Worm (Caenorhabditis elegans): ENCODE data around the gene F02C12.2.

Gene F02C12.2

ce11 chrX:13350804-13351747 is 48.0 kb downstream of the F02C12.2 start, which contains the start of gene mxl-3:
Gene mxl-3, minus strand, starts transcription at chrX:13350804.
- TF ChIP-seq Y67H2A.10 (GFP tag; conservative IDR thresholded peaks at IDR 0.05) (no peak), T26A5.8 (tag; optimal IDR thresholded peaks at IDR 0.05) (no peak), lir-1 (GFP tag; conservative IDR thresholded peaks at IDR 0.05) (no peak), lin-35 (GFP tag; optimal IDR thresholded peaks at IDR 0.05) (no peak), lin-40 (tag; optimal IDR thresholded peaks at IDR 0.05) (no peak), egrh-3 (GFP tag; IDR thresholded peaks at IDR 0.05) (no peak), lin-54 (GFP tag; optimal IDR thresholded peaks at IDR 0.05) (no peak), ama-1 (optimal IDR thresholded peaks at IDR 0.05) (peak; percentile 49), ama-1 (GFP tag; optimal IDR thresholded peaks at IDR 0.05) (no peak), ekl-4 (GFP tag; IDR thresholded peaks at IDR 0.05) (no peak), let-607 (tag; optimal IDR thresholded peaks at IDR 0.05) (peak in 1 of 2 experiments; percentile 21), hlh-12 (tag; optimal IDR thresholded peaks at IDR 0.05) (no peak), tbp1 (GFP tag; optimal IDR thresholded peaks at IDR 0.05) (peak; percentile 0), snpc-4 (GFP tag; optimal IDR thresholded peaks at IDR 0.05) (no peak), snpc-4 (tag; optimal IDR thresholded peaks at IDR 0.05) (peak in 1 of 4 experiments; percentile 26), zfh-2 (GFP tag; conservative IDR thresholded peaks at IDR 0.05) (peak; percentile 80), dpff-1 (tag; optimal IDR thresholded peaks at IDR 0.05) (no peak), mcd-1 (GFP tag; IDR thresholded peaks at IDR 0.05) (no peak), nhr-80 (tag; optimal IDR thresholded peaks at IDR 0.05) (peak; percentile 38), nfya-2 (GFP tag; IDR thresholded peaks at IDR 0.05) (no peak), nfyb-1 (GFP tag; IDR thresholded peaks at IDR 0.05) (peak; percentile 53), ceh-79 (tag; optimal IDR thresholded peaks at IDR 0.05) (no peak), madf-10 (tag; optimal IDR thresholded peaks at IDR 0.05) (no peak), madf-3 (GFP tag; IDR thresholded peaks at IDR 0.05) (no peak), sea-2 (GFP tag; IDR thresholded peaks at IDR 0.05) (no peak), cebp-1 (GFP tag; IDR thresholded peaks at IDR 0.05) (0 out of 2 replicates have a peak, but pooled peaks have one; percentile 11), cebp-1 (tag; optimal IDR thresholded peaks at IDR 0.05) (peak; percentile 3), repo-1 (tag; optimal IDR thresholded peaks at IDR 0.05) (no peak), F22D6.2 (tag; optimal IDR thresholded peaks at IDR 0.05) (no peak), cebp-2 (GFP tag; IDR thresholded peaks at IDR 0.05) (no peak), rpc-1 (optimal IDR thresholded peaks at IDR 0.05) (no peak), rpc-1 (tag; optimal IDR thresholded peaks at IDR 0.05) (no peak), ztf-28 (GFP tag; IDR thresholded peaks at IDR 0.05) (no peak), lin-26 (GFP tag; IDR thresholded peaks at IDR 0.05) (peak; percentile 49; the same call in 1 of the 2 replicates), B0019.2 (GFP tag; conservative IDR thresholded peaks at IDR 0.05) (no peak), hmg-20 (GFP tag; IDR thresholded peaks at IDR 0.05) (no peak), ztf-26 (tag; optimal IDR thresholded peaks at IDR 0.05) (peak; percentile 40), efl-1 (GFP tag; optimal IDR thresholded peaks at IDR 0.05) (no peak), Y53G8AR.9 (GFP tag; conservative IDR thresholded peaks at IDR 0.05) (0 out of 2 replicates have a peak, but pooled peaks have one; percentile 29), K11D2.4 (GFP tag; IDR thresholded peaks at IDR 0.05) (peak; percentile 22), ztf-6 (GFP tag; IDR thresholded peaks at IDR 0.05) (no peak), ceh-27 (GFP tag; optimal IDR thresholded peaks at IDR 0.05) (no peak), snpc-1.3 (tag; optimal IDR thresholded peaks at IDR 0.05; ENCODE audit: insufficient read depth) (no peak), egl-44 (GFP tag; IDR thresholded peaks at IDR 0.05) (no peak), bed-2 (GFP tag; IDR thresholded peaks at IDR 0.05) (no peak), atf-7 (tag; optimal IDR thresholded peaks at IDR 0.05) (peak; percentile 19), madf-8 (GFP tag; conservative IDR thresholded peaks at IDR 0.05) (no peak), ZK185.1 (tag; optimal IDR thresholded peaks at IDR 0.05; ENCODE audit: poor library complexity, severe bottlenecking) (no peak)
